Worm (Caenorhabditis elegans): ENCODE data around the gene mdt-4.

ce11 chrII:4948118-4948517, 4.4 kb upstream of the mdt-4 start:
- no peak for TF ChIP-seq hnd-1 (tag; optimal IDR thresholded peaks at IDR 0.05)
- no peak for TF ChIP-seq aly-1 (tag; optimal IDR thresholded peaks at IDR 0.05)
